Fruit fly (Drosophila melanogaster) whole organism, wandering third instar larva: Measurements from ENCODE around the gene CG13675.
A peak's percentile ranks its signal among the peaks of the same experiment; 100 is the strongest.

Experiments used
- Abd-B ChIP-seq: fragments of >200 bp; optimal IDR thresholded peaks from 2 replicates; lab custom pipeline; 2017; ENCODE audit warnings: missing biosample characterization, missing genetic modification characterization
- CG32264 ChIP-seq: fragments of 200-800 bp; sonication (Bioruptor generic); optimal IDR thresholded peaks from 2 replicates; lab custom pipeline; 2016; ENCODE audit warnings: missing biosample characterization, missing genetic modification characterization
- CG9705 ChIP-seq: fragments of 200-800 bp; sonication (Bioruptor generic); optimal IDR thresholded peaks from 2 replicates; lab custom pipeline; 2018; ENCODE audit warnings: missing biosample characterization, mild to moderate bottlenecking, missing genetic modification characterization
- CrebA ChIP-seq: fragments of 200-800 bp; sonication (Bioruptor generic); optimal IDR thresholded peaks from 2 replicates; lab custom pipeline; 2016; ENCODE audit warnings: missing biosample characterization, mild to moderate bottlenecking, missing genetic modification characterization, borderline replicate concordance
- Dfd ChIP-seq: fragments of >200 bp; optimal IDR thresholded peaks from 2 replicates; lab custom pipeline; 2017; ENCODE audit warnings: missing biosample characterization, missing genetic modification characterization
- Dif ChIP-seq: fragments of 200-275, 200-300 bp; sonication (Bioruptor generic); optimal IDR thresholded peaks from 2 replicates; lab custom pipeline; 2018; ENCODE audit warnings: missing biosample characterization, missing genetic modification characterization; ENCODE audit not compliant: partially characterized antibody
- GATAd ChIP-seq: sonication (Bioruptor generic); optimal IDR thresholded peaks from 2 replicates; lab custom pipeline; 2016; ENCODE audit warnings: missing biosample characterization, missing genetic modification characterization
- HLH106 ChIP-seq: fragments of 200-800 bp; optimal IDR thresholded peaks from 3 replicates; lab custom pipeline; 2019; ENCODE audit warnings: missing biosample characterization, mild to moderate bottlenecking, missing genetic modification characterization, moderate library complexity
- Hnf4 ChIP-seq: fragments of 200-800 bp; sonication (Bioruptor generic); optimal IDR thresholded peaks from 2 replicates; lab custom pipeline; 2016; ENCODE audit warnings: missing biosample characterization, mild to moderate bottlenecking, missing genetic modification characterization
- Hr78 ChIP-seq: fragments of >200 bp; optimal IDR thresholded peaks from 2 replicates; lab custom pipeline; 2017; ENCODE audit warnings: missing biosample characterization, missing genetic modification characterization
- Hr83 ChIP-seq: fragments of 200-300 bp; sonication (Bioruptor generic); optimal IDR thresholded peaks from 2 replicates; lab custom pipeline; 2016; ENCODE audit warnings: missing biosample characterization, mild to moderate bottlenecking, missing genetic modification characterization, moderate library complexity; ENCODE audit not compliant: poor library complexity, severe bottlenecking
- Jra ChIP-seq: sonication (Bioruptor generic); optimal IDR thresholded peaks from 2 replicates; lab custom pipeline; 2016; ENCODE audit warnings: missing biosample characterization, missing genetic modification characterization
- Mio ChIP-seq: sonication (Bioruptor generic); optimal IDR thresholded peaks from 2 replicates; lab custom pipeline; 2016; ENCODE audit warnings: missing biosample characterization, missing genetic modification characterization
- Myc ChIP-seq: fragments of >200 bp; optimal IDR thresholded peaks from 2 replicates; lab custom pipeline; 2017
- N ChIP-seq: fragments of >200 bp; optimal IDR thresholded peaks from 2 replicates; lab custom pipeline; 2018; ENCODE audit warnings: missing biosample characterization, missing external identifiers, missing genetic modification characterization
- OdsH ChIP-seq: fragments of 200-800 bp; sonication (Bioruptor generic); optimal IDR thresholded peaks from 2 replicates; lab custom pipeline; 2016; ENCODE audit warnings: missing biosample characterization, mild to moderate bottlenecking, missing genetic modification characterization
- Rel ChIP-seq, 2 experiments: fragments of 200-800 bp; sonication (Bioruptor generic) in 1 of 2; optimal IDR thresholded peaks; 2 replicates in 1 of 2; 3 replicates in 1 of 2; lab custom pipeline; 2016 to 2019; ENCODE audit warnings: mild to moderate bottlenecking in 2 of 2, missing biosample characterization in 2 of 2, missing genetic modification characterization in 2 of 2, moderate library complexity in 1 of 2
- Sp1 ChIP-seq: fragments of 200-800 bp; sonication (Bioruptor generic); optimal IDR thresholded peaks from 3 replicates; lab custom pipeline; 2019; ENCODE audit warnings: missing biosample characterization, mild to moderate bottlenecking, missing genetic modification characterization, moderate library complexity
- Vsx2 ChIP-seq: fragments of 200-300, 225-300 bp; sonication (Bioruptor generic); optimal IDR thresholded peaks from 2 replicates; lab custom pipeline; 2018; ENCODE audit warnings: missing biosample characterization, missing genetic modification characterization; ENCODE audit not compliant: partially characterized antibody
- br ChIP-seq: fragments of 200-800 bp; sonication (Bioruptor generic); optimal IDR thresholded peaks from 2 replicates; lab custom pipeline; 2016; ENCODE audit warnings: missing biosample characterization, missing genetic modification characterization
- brk ChIP-seq: fragments of 200-800 bp; sonication (Bioruptor generic); optimal IDR thresholded peaks from 2 replicates; lab custom pipeline; 2016; ENCODE audit warnings: missing biosample characterization, mild to moderate bottlenecking, missing genetic modification characterization
- dl ChIP-seq, 2 experiments: fragments of 175-275, 200-275 bp in 1 of 2; fragments of 200-275 bp in 1 of 2; sonication (Bioruptor generic); optimal IDR thresholded peaks; lab custom pipeline; 2018; ENCODE audit warnings: mild to moderate bottlenecking in 2 of 2, missing biosample characterization in 2 of 2, missing genetic modification characterization in 2 of 2, moderate library complexity in 2 of 2; ENCODE audit not compliant: partially characterized antibody in 2 of 2, insufficient read depth in 1 of 2
- dmrt93B ChIP-seq: fragments of 200-800 bp; sonication (Bioruptor generic); optimal IDR thresholded peaks from 2 replicates; lab custom pipeline; 2018; ENCODE audit warnings: missing biosample characterization, mild to moderate bottlenecking, missing genetic modification characterization
- dsf ChIP-seq: sonication (Bioruptor generic); optimal IDR thresholded peaks from 2 replicates; lab custom pipeline; 2016; ENCODE audit warnings: missing biosample characterization, missing genetic modification characterization, borderline replicate concordance
- ey ChIP-seq: fragments of 200-800 bp; sonication (Bioruptor generic); optimal IDR thresholded peaks from 2 replicates; lab custom pipeline; 2016; ENCODE audit warnings: missing biosample characterization, missing genetic modification characterization
- foxo ChIP-seq, 2 experiments: fragments of 200-800 bp; sonication (Bioruptor generic); optimal IDR thresholded peaks; 2 replicates in 1 of 2; 3 replicates in 1 of 2; lab custom pipeline; 2016 to 2017; ENCODE audit warnings: missing biosample characterization in 2 of 2, missing genetic modification characterization in 2 of 2
- fru ChIP-seq: fragments of 200-800 bp; sonication (Bioruptor generic); optimal IDR thresholded peaks from 3 replicates; lab custom pipeline; 2016; ENCODE audit warnings: missing biosample characterization, mild to moderate bottlenecking, missing genetic modification characterization
- h ChIP-seq: fragments of 200-800 bp; sonication (Bioruptor generic); optimal IDR thresholded peaks from 3 replicates; lab custom pipeline; 2016; ENCODE audit warnings: missing biosample characterization, mild to moderate bottlenecking, missing genetic modification characterization
- jim ChIP-seq: fragments of 175-275, 200-325 bp; sonication (Bioruptor generic); optimal IDR thresholded peaks from 2 replicates; lab custom pipeline; 2016; ENCODE audit warnings: missing biosample characterization, mild to moderate bottlenecking, missing genetic modification characterization
- lola ChIP-seq: fragments of >200 bp; optimal IDR thresholded peaks from 2 replicates; lab custom pipeline; 2017; ENCODE audit warnings: missing biosample characterization, missing genetic modification characterization
- pan ChIP-seq: fragments of >200 bp; optimal IDR thresholded peaks from 2 replicates; lab custom pipeline; 2017
- psq ChIP-seq: fragments of 200-800 bp; sonication (Bioruptor generic); optimal IDR thresholded peaks from 3 replicates; lab custom pipeline; 2017; ENCODE audit warnings: missing biosample characterization, mild to moderate bottlenecking, missing genetic modification characterization, moderate library complexity
- rgr ChIP-seq: fragments of 200-800 bp; sonication (Bioruptor generic); optimal IDR thresholded peaks from 3 replicates; lab custom pipeline; 2016; ENCODE audit warnings: missing biosample characterization, mild to moderate bottlenecking, missing genetic modification characterization
- sage ChIP-seq: fragments of 200-800 bp; sonication (Bioruptor generic); optimal IDR thresholded peaks from 2 replicates; lab custom pipeline; 2016; ENCODE audit warnings: missing biosample characterization, mild to moderate bottlenecking, missing genetic modification characterization
- sv ChIP-seq: fragments of 200-800 bp; sonication (Bioruptor generic); optimal IDR thresholded peaks from 3 replicates; lab custom pipeline; 2016; ENCODE audit warnings: missing biosample characterization, missing genetic modification characterization
- tai ChIP-seq: sonication (Bioruptor generic); optimal IDR thresholded peaks from 2 replicates; lab custom pipeline; 2016; ENCODE audit warnings: missing biosample characterization, missing genetic modification characterization
- usp ChIP-seq: fragments of >200 bp; optimal IDR thresholded peaks from 2 replicates; lab custom pipeline; 2017; ENCODE audit warnings: missing biosample characterization, missing genetic modification characterization
- woc ChIP-seq: sonication (Bioruptor generic); optimal IDR thresholded peaks from 2 replicates; lab custom pipeline; 2016; ENCODE audit warnings: missing biosample characterization, mild to moderate bottlenecking, missing genetic modification characterization

Gene CG13675

dm6 chr3L:8180464-8181137 is 15.3 kb upstream of the CG13675 start, which contains the start of the genes mthl7 and Uxs:
Gene mthl7, minus strand, starts transcription at chr3L:8180514.
Gene Uxs, plus strand, starts transcription at chr3L:8180923.
- TF ChIP-seq CG9705 (no peak), CrebA (GFP tag; lab: Kevin White, UChicago) (no peak), Mio (GFP tag; lab: Kevin White, UChicago) (no peak), N (GFP tag; lab: Kevin White, UChicago) (no peak), dmrt93B (GFP tag; lab: Kevin White, UChicago) (no peak), woc (no peak), Vsx2 (GFP tag; lab: Kevin White, UChicago) (no peak), dsf (no peak), Dfd (GFP tag; lab: Kevin White, UChicago) (no peak), foxo (GFP tag; optimal IDR thresholded peaks at IDR 0.05; lab: Kevin White, UChicago) (no peak), Hnf4 (no peak), pan (lab: Kevin White, UChicago) (no peak), OdsH (GFP tag; lab: Kevin White, UChicago) (no peak), HLH106 (tag; lab: Kevin White, UChicago) (no peak), Rel (GFP tag; optimal IDR thresholded peaks at IDR 0.05; lab: Kevin White, UChicago) (no peak), Rel (tag; optimal IDR thresholded peaks at IDR 0.05; lab: Kevin White, UChicago) (no peak), Dif (no peak), psq (no peak)

- TF ChIP-seq lola (GFP tag; lab: Kevin White, UChicago), result no peak
- no peak for TF ChIP-seq CG9705
- TF ChIP-seq Hr83 (GFP tag; lab: Kevin White, UChicago), result peak; percentile 44
- TF ChIP-seq sv (GFP tag; lab: Kevin White, UChicago), result no peak
- no peak for TF ChIP-seq brk (GFP tag; lab: Kevin White, UChicago)
- TF ChIP-seq dl (GFP tag; optimal IDR thresholded peaks at IDR 0.05; lab: Kevin White, UChicago; ENCODE audit: insufficient read depth in 1 of 2, partially characterized antibody in 2 of 2), result no peak
- TF ChIP-seq dsf, result no peak
- no peak for TF ChIP-seq tai (GFP tag; lab: Kevin White, UChicago)
- TF ChIP-seq CG32264, result no peak
- peak; percentile 52 for TF ChIP-seq woc
- TF ChIP-seq fru (GFP tag; lab: Kevin White, UChicago), result no peak
- peak; percentile 49 for TF ChIP-seq OdsH (GFP tag; lab: Kevin White, UChicago)
- no peak for TF ChIP-seq Rel (GFP tag; optimal IDR thresholded peaks at IDR 0.05; lab: Kevin White, UChicago)
- no peak for TF ChIP-seq Rel (tag; optimal IDR thresholded peaks at IDR 0.05; lab: Kevin White, UChicago)
- no peak for TF ChIP-seq pan (lab: Kevin White, UChicago)
- no peak for TF ChIP-seq Hr78 (GFP tag; lab: Kevin White, UChicago)
- peak in 1 of 2 experiments; percentile 58 for TF ChIP-seq foxo (GFP tag; optimal IDR thresholded peaks at IDR 0.05; lab: Kevin White, UChicago)
- no peak for TF ChIP-seq Myc (lab: Kevin White, UChicago)
- TF ChIP-seq GATAd (GFP tag; lab: Kevin White, UChicago), result no peak
- no peak for TF ChIP-seq HLH106 (tag; lab: Kevin White, UChicago)
- TF ChIP-seq CrebA (GFP tag; lab: Kevin White, UChicago), result no peak
- no peak for TF ChIP-seq Hnf4
- no peak for TF ChIP-seq Mio (GFP tag; lab: Kevin White, UChicago)
- TF ChIP-seq Sp1 (GFP tag; lab: Kevin White, UChicago), result no peak
- no peak for TF ChIP-seq Abd-B
- no peak for TF ChIP-seq dmrt93B (GFP tag; lab: Kevin White, UChicago)
- no peak for TF ChIP-seq br (GFP tag; lab: Kevin White, UChicago)
- TF ChIP-seq rgr (GFP tag; lab: Kevin White, UChicago), result peak; percentile 44
- TF ChIP-seq Vsx2 (GFP tag; lab: Kevin White, UChicago), result no peak
- peak; percentile 24 for TF ChIP-seq ey (GFP tag; lab: Kevin White, UChicago)
- no peak for TF ChIP-seq N (GFP tag; lab: Kevin White, UChicago)
- no peak for TF ChIP-seq usp (GFP tag; lab: Kevin White, UChicago)
- peak; percentile 30 for TF ChIP-seq psq
- no peak for TF ChIP-seq jim (GFP tag; lab: Kevin White, UChicago)
- no peak for TF ChIP-seq Dfd (GFP tag; lab: Kevin White, UChicago)
- peak; percentile 1 for TF ChIP-seq h (GFP tag; lab: Kevin White, UChicago)
- TF ChIP-seq Jra (GFP tag; lab: Kevin White, UChicago), result no peak
- TF ChIP-seq Dif, result no peak
- TF ChIP-seq sage (GFP tag; lab: Kevin White, UChicago), result no peak
Measured at dm6 chr3L:8177795-8178564, 12.7 kb upstream of the CG13675 start, which contains the start of gene Nmt. Gene Nmt, minus strand, starts transcription at chr3L:8178429.
